Worm (Caenorhabditis elegans) whole organism, young adult: ENCODE results near the gene srx-17.

Source experiments
- Y53F4B.3 ChIP-seq: fragments of 200-800 bp; sonication (Bioruptor generic); IDR thresholded peaks from 2 replicates; pipeline ENCODE4 v1.3.6; 2022; ENCODE audit warnings: missing genetic modification reagents, missing genetic modification characterization, missing compliant biosample characterization
- Y67H2A.10 ChIP-seq: fragments of 200-800 bp; sonication (Bioruptor generic); conservative IDR thresholded peaks from 2 replicates; pipeline ENCODE4 v1.3.6; 2022; ENCODE audit warnings: missing genetic modification reagents, missing genetic modification characterization, missing compliant biosample characterization
- akir-1 ChIP-seq: fragments of 200-800 bp; sonication (Bioruptor generic); optimal IDR thresholded peaks from 2 replicates; lab custom pipeline; 2018; ENCODE audit warnings: mild to moderate bottlenecking, missing genetic modification characterization, moderate library complexity, missing compliant biosample characterization
- ama-1 ChIP-seq, 3 experiments: fragments of 150-350 bp in 1 of 3; sonication (generic microtip) in 2 of 3; optimal IDR thresholded peaks; 2 replicates each; lab custom pipeline; 2014 to 2018; ENCODE audit warnings: missing biosample characterization in 2 of 3, missing genetic modification characterization in 2 of 3, missing genetic modification reagents in 2 of 3
- die-1 ChIP-seq: sonication (generic microtip); optimal IDR thresholded peaks from 2 replicates; lab custom pipeline; 2016; ENCODE audit warnings: missing genotype, mild to moderate bottlenecking, missing genetic modification characterization, missing compliant biosample characterization
- efl-1 ChIP-seq: fragments of 150-350 bp; optimal IDR thresholded peaks from 2 replicates; lab custom pipeline; 2014; ENCODE audit warnings: missing biosample characterization, missing genetic modification reagents, missing genetic modification characterization
- ets-4 ChIP-seq: fragments of 200-800 bp; sonication (Bioruptor generic); optimal IDR thresholded peaks from 2 replicates; lab custom pipeline; 2018; ENCODE audit warnings: mild to moderate bottlenecking, missing genetic modification characterization, missing compliant biosample characterization
- hmg-1.2 ChIP-seq: fragments of 200-800 bp; sonication (Bioruptor generic); IDR thresholded peaks from 2 replicates; pipeline ENCODE4 v1.3.6; 2022; ENCODE audit warnings: missing genetic modification reagents, missing genetic modification characterization, missing compliant biosample characterization
- madf-8 ChIP-seq: fragments of 200-800 bp; sonication (Bioruptor generic); conservative IDR thresholded peaks from 2 replicates; pipeline ENCODE4 v1.3.6; 2022; ENCODE audit warnings: missing genetic modification reagents, missing genetic modification characterization, missing compliant biosample characterization
- nhr-120 ChIP-seq: fragments of 200-800 bp; sonication (Bioruptor generic); IDR thresholded peaks from 2 replicates; pipeline ENCODE4 v1.3.6; 2022; ENCODE audit warnings: missing genetic modification characterization, missing compliant biosample characterization
- nhr-90 ChIP-seq: sonication (generic microtip); optimal IDR thresholded peaks from 2 replicates; lab custom pipeline; 2016; ENCODE audit warnings: missing genotype, mild to moderate bottlenecking, missing genetic modification characterization, missing compliant biosample characterization
- rpc-1 ChIP-seq, 2 experiments: fragments of 150-350 bp in 1 of 2; sonication (generic microtip) in 1 of 2; optimal IDR thresholded peaks; 2 replicates each; lab custom pipeline; 2014 to 2018; ENCODE audit warnings: missing biosample characterization in 1 of 2, missing genetic modification characterization in 1 of 2, missing genetic modification reagents in 1 of 2, missing genotype in 1 of 2
- ztf-22 ChIP-seq: fragments of 200-800 bp; sonication (Bioruptor generic); optimal IDR thresholded peaks from 2 replicates; lab custom pipeline; 2018; ENCODE audit warnings: mild to moderate bottlenecking, missing genetic modification characterization, moderate library complexity, missing compliant biosample characterization
- ztf-6 ChIP-seq: fragments of 200-800 bp; sonication (Bioruptor generic); IDR thresholded peaks from 2 replicates; pipeline ENCODE4 v1.3.6; 2022; ENCODE audit warnings: missing genetic modification reagents, missing genetic modification characterization, missing compliant biosample characterization

DNA sequence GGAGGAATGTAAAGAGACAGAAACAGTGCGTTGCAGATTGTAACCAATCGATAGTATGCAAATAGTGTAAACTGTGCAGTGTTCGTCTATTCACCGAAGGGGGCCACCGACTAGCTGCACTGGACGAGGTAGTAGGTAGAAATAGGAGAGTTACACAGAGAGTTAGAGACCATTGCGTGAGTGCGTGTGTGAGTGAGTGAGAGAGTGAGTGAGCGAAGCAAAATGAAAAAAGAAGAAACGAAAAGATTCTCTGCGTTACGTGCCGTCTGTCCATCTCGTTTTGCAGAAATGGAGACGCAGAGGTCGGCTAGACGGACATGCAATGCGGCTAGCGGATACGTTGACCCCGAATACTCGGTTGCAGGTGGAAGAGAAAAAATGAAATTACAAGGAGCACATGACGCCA is 32.5 kb upstream of the srx-17 start:
- TF ChIP-seq hmg-1.2 (GFP tag; lab: Robert Waterston, UW) (peak; percentile 74; the same call in 1 of the 2 replicates), Y67H2A.10 (GFP tag; lab: Robert Waterston, UW) (no peak), die-1 (tag; lab: Kevin White, UChicago) (no peak), madf-8 (no peak), Y53F4B.3 (GFP tag; lab: Robert Waterston, UW) (no peak), ama-1 (optimal IDR thresholded peaks at IDR 0.05; lab: Kevin White, UChicago) (no peak), ama-1 (GFP tag; optimal IDR thresholded peaks at IDR 0.05; lab: Kevin White, UChicago) (no peak), rpc-1 (optimal IDR thresholded peaks at IDR 0.05; lab: Kevin White, UChicago) (no peak), rpc-1 (tag; optimal IDR thresholded peaks at IDR 0.05; lab: Kevin White, UChicago) (no peak), ets-4 (no peak), akir-1 (GFP tag; lab: Kevin White, UChicago) (no peak), nhr-90 (tag; lab: Kevin White, UChicago) (no peak), ztf-22 (GFP tag; lab: Kevin White, UChicago) (no peak), nhr-120 (no peak), efl-1 (GFP tag; lab: Kevin White, UChicago) (no peak), ztf-6 (no peak)
